Fruit fly (Drosophila melanogaster): Measurements from ENCODE around the gene CG6333.

CG6333 gene

DNA sequence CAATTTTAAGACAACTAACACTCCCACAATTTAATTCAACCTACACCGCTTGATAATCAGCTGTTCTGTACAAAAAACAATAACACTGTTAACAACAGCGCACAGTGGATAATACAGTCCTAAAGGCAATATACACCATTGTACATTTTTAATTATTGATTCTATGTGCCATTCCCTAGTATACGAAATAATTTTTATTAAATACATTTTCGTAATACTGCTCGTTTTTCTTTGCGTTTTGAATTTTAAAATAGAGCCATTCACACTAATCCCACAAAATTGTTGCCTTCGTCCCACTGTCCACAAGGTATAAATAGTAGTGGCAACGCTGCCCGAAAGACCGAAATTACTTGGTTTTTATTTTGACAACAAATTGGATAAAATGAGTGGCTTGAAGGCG lies 52.5 kb downstream of the CG6333 start, which contains the start of the genes Coq4 and CG32176 (continued):
- TF ChIP-seq fd96Cb (tag; optimal IDR thresholded peaks at IDR 0.05): peak; percentile 98
- TF ChIP-seq sens-2 (GFP tag; IDR thresholded peaks at IDR 0.05): peak; percentile 96
- peak; percentile 68; the same call in 1 of the 2 replicates for TF ChIP-seq bbx (GFP tag; IDR thresholded peaks at IDR 0.05; ENCODE audit: partially characterized antibody)
- TF ChIP-seq CG16863 (GFP tag; optimal IDR thresholded peaks at IDR 0.05): peak; percentile 98
- TF ChIP-seq Taf1 (GFP tag; IDR thresholded peaks at IDR 0.05): peak; percentile 96
- TF ChIP-seq Dip3 (GFP tag; optimal IDR thresholded peaks at IDR 0.05): peak; percentile 98
- peak; percentile 93 for TF ChIP-seq CG2875 (GFP tag; optimal IDR thresholded peaks at IDR 0.05)
- TF ChIP-seq crc (GFP tag; optimal IDR thresholded peaks at IDR 0.05): peak; percentile 98
- no peak for TF ChIP-seq CG8478 (optimal IDR thresholded peaks at IDR 0.05)
- TF ChIP-seq CG10543 (GFP tag; optimal IDR thresholded peaks at IDR 0.05): peak; percentile 96
- peak; percentile 95 for TF ChIP-seq ro (GFP tag; IDR thresholded peaks at IDR 0.05)
- TF ChIP-seq CG33557 (GFP tag; optimal IDR thresholded peaks at IDR 0.05): peak; percentile 95
- peak; percentile 99 for TF ChIP-seq Rfx (GFP tag; IDR thresholded peaks at IDR 0.05)
- peak; percentile 96 for TF ChIP-seq Blimp-1 (GFP tag; optimal IDR thresholded peaks at IDR 0.05)
- TF ChIP-seq CG4617 (GFP tag; optimal IDR thresholded peaks at IDR 0.05; ENCODE audit: borderline replicate concordance): peak; percentile 99
- TF ChIP-seq knrl (GFP tag; IDR thresholded peaks at IDR 0.05; ENCODE audit: partially characterized antibody): peak; percentile 71
- TF ChIP-seq gem (tag; optimal IDR thresholded peaks at IDR 0.05): peak; percentile 99
- TF ChIP-seq CG10366 (GFP tag; IDR thresholded peaks at IDR 0.05): peak; percentile 98
- peak; percentile 96 for TF ChIP-seq NK7.1 (GFP tag; optimal IDR thresholded peaks at IDR 0.05)
- TF ChIP-seq CG32772 (GFP tag; IDR thresholded peaks at IDR 0.05): peak; percentile 98
- peak; percentile 96 for TF ChIP-seq CG3065 (GFP tag; optimal IDR thresholded peaks at IDR 0.05)
- peak; percentile 52; the same call in 2 of the 3 replicates for TF ChIP-seq CG34224 (GFP tag; IDR thresholded peaks at IDR 0.05; ENCODE audit: partially characterized antibody)
- peak; percentile 97 for TF ChIP-seq CG17361 (GFP tag; IDR thresholded peaks at IDR 0.05)
- peak; percentile 87 for TF ChIP-seq CG11696 (GFP tag; IDR thresholded peaks at IDR 0.05)
- peak; percentile 97 for TF ChIP-seq ap (GFP tag; IDR thresholded peaks at IDR 0.05)
- TF ChIP-seq CG13287 (GFP tag; IDR thresholded peaks at IDR 0.05; ENCODE audit: partially characterized antibody): peak; percentile 79
- peak; percentile 98 for TF ChIP-seq CG11456 (GFP tag; IDR thresholded peaks at IDR 0.05)
- TF ChIP-seq sima (GFP tag; optimal IDR thresholded peaks at IDR 0.05): peak; percentile 92
- TF ChIP-seq CG9797 (GFP tag; optimal IDR thresholded peaks at IDR 0.05): no peak
- TF ChIP-seq Nf-YA (GFP tag; IDR thresholded peaks at IDR 0.05): peak; percentile 92
- peak; percentile 89 for TF ChIP-seq Nf-YC (tag; optimal IDR thresholded peaks at IDR 0.05)
- peak; percentile 94 for TF ChIP-seq gce (GFP tag; IDR thresholded peaks at IDR 0.05)
- TF ChIP-seq kni (GFP tag; optimal IDR thresholded peaks at IDR 0.05): peak; percentile 76
- peak; percentile 94 for TF ChIP-seq CG10147 (GFP tag; optimal IDR thresholded peaks at IDR 0.05)
- TF ChIP-seq E2f2 (GFP tag; IDR thresholded peaks at IDR 0.05): peak; percentile 81
- peak; percentile 98 for TF ChIP-seq CG18599 (GFP tag; optimal IDR thresholded peaks at IDR 0.05)
- TF ChIP-seq zen (tag; optimal IDR thresholded peaks at IDR 0.05): peak; percentile 97
- peak; percentile 34 for TF ChIP-seq Dp (GFP tag; optimal IDR thresholded peaks at IDR 0.05)
- TF ChIP-seq Atf3 (GFP tag; optimal IDR thresholded peaks at IDR 0.05): peak; percentile 98
- TF ChIP-seq Xbp1 (GFP tag; optimal IDR thresholded peaks at IDR 0.05): peak; percentile 99
- peak; percentile 88 for TF ChIP-seq CG10274 (GFP tag; optimal IDR thresholded peaks at IDR 0.05)
- peak; percentile 98 for TF ChIP-seq dysf (GFP tag; IDR thresholded peaks at IDR 0.05)
- TF ChIP-seq pros (GFP tag; optimal IDR thresholded peaks at IDR 0.05): peak; percentile 49
- peak; percentile 98 for TF ChIP-seq ken (GFP tag; IDR thresholded peaks at IDR 0.05)
- TF ChIP-seq CG4854 (GFP tag; optimal IDR thresholded peaks at IDR 0.05): peak; percentile 98
- peak; percentile 99 for TF ChIP-seq MBD-R2 (GFP tag; IDR thresholded peaks at IDR 0.05)
- TF ChIP-seq grn (GFP tag; optimal IDR thresholded peaks at IDR 0.05): peak; percentile 75
- peak; percentile 95 for TF ChIP-seq CG17568 (GFP tag; optimal IDR thresholded peaks at IDR 0.05)
- TF ChIP-seq ara (GFP tag; IDR thresholded peaks at IDR 0.05): peak; percentile 96
- peak; percentile 91 for TF ChIP-seq fd64A (GFP tag; optimal IDR thresholded peaks at IDR 0.05)
- peak; percentile 90 for TF ChIP-seq CG6683 (GFP tag; optimal IDR thresholded peaks at IDR 0.05)

Data from whole organism, embryonic.